Worm (Caenorhabditis elegans) whole organism, L4 larva: ENCODE data around the gene C35A5.3.

Experiments
- F37D6.2 ChIP-seq: sonication (generic microtip); optimal IDR thresholded peaks from 2 replicates; lab custom pipeline; 2016; ENCODE audit warnings: mild to moderate bottlenecking, missing genetic modification characterization, missing compliant biosample characterization
- R02D3.7 ChIP-seq: fragments of 150-350 bp; sonication (generic microtip); optimal IDR thresholded peaks from 3 replicates; lab custom pipeline; 2014; ENCODE audit warnings: missing biosample characterization, missing genetic modification characterization
- Y105C5A.15 ChIP-seq: fragments of 200-800 bp; sonication (Bioruptor generic); IDR thresholded peaks from 2 replicates; pipeline ENCODE4 v1.3.6; 2022; ENCODE audit warnings: missing genetic modification characterization, missing compliant biosample characterization
- ama-1 ChIP-seq: fragments of 150-350 bp; optimal IDR thresholded peaks from 2 replicates; lab custom pipeline; 2014; ENCODE audit warnings: inconsistent platforms, mixed read lengths
- dpl-1 ChIP-seq: fragments of 150-350 bp; optimal IDR thresholded peaks from 2 replicates; lab custom pipeline; 2014; ENCODE audit warnings: missing biosample characterization, missing genetic modification reagents, missing genetic modification characterization
- fkh-10 ChIP-seq: fragments of 150-350 bp; optimal IDR thresholded peaks from 2 replicates; lab custom pipeline; 2014; ENCODE audit warnings: missing biosample characterization, missing genetic modification reagents, missing genetic modification characterization
- lin-15B ChIP-seq: fragments of 150-350 bp; sonication (generic microtip); optimal IDR thresholded peaks from 3 replicates; lab custom pipeline; 2014; ENCODE audit warnings: missing biosample characterization, missing genetic modification characterization
- lsy-2 ChIP-seq, 2 experiments: fragments of 150-350 bp in 1 of 2; sonication (generic microtip) in 1 of 2; optimal IDR thresholded peaks; 2 replicates each; lab custom pipeline; 2014 to 2017; ENCODE audit warnings: missing biosample characterization in 2 of 2, missing genetic modification characterization in 2 of 2
- mdl-1 ChIP-seq, 2 experiments: fragments of 150-350 bp in 1 of 2; sonication (generic microtip) in 1 of 2; optimal IDR thresholded peaks; 2 replicates each; lab custom pipeline; 2014 to 2017; ENCODE audit warnings: missing biosample characterization in 2 of 2, missing genetic modification characterization in 2 of 2
- nhr-28 ChIP-seq: fragments of 150-350 bp; optimal IDR thresholded peaks from 2 replicates; lab custom pipeline; 2014; ENCODE audit warnings: missing biosample characterization, missing genetic modification characterization
- sdz-12 ChIP-seq: fragments of 200-800 bp; sonication (Bioruptor generic); optimal IDR thresholded peaks from 2 replicates; lab custom pipeline; 2018; ENCODE audit warnings: mild to moderate bottlenecking, missing genetic modification characterization, missing compliant biosample characterization
- skn-1 ChIP-seq: fragments of 150-350 bp; optimal IDR thresholded peaks from 2 replicates; lab custom pipeline; 2014; ENCODE audit warnings: missing biosample characterization, missing genetic modification characterization
- unc-39 ChIP-seq: sonication (generic microtip); optimal IDR thresholded peaks from 2 replicates; lab custom pipeline; 2017; ENCODE audit warnings: missing biosample characterization, missing genetic modification characterization
- zfp-3 ChIP-seq: fragments of 200-800 bp; sonication (Bioruptor generic); conservative IDR thresholded peaks from 2 replicates; pipeline ENCODE4 v1.3.6; 2022; ENCODE audit warnings: missing genetic modification reagents, missing genetic modification characterization, missing compliant biosample characterization

ce11 chrV:10464160-10464559 lies 37.0 kb downstream of the C35A5.3 start:
- TF ChIP-seq fkh-10 (GFP tag; lab: Kevin White, UChicago) (no peak), nhr-28 (tag; lab: Kevin White, UChicago) (no peak), unc-39 (tag; lab: Kevin White, UChicago) (no peak), R02D3.7 (tag; lab: Kevin White, UChicago) (no peak), mdl-1 (tag; optimal IDR thresholded peaks at IDR 0.05; lab: Kevin White, UChicago) (no peak), skn-1 (no peak), lsy-2 (tag; optimal IDR thresholded peaks at IDR 0.05; lab: Kevin White, UChicago) (no peak), zfp-3 (GFP tag; lab: Robert Waterston, UW) (no peak), Y105C5A.15 (no peak), sdz-12 (GFP tag; lab: Kevin White, UChicago) (no peak), lin-15B (tag; lab: Kevin White, UChicago) (no peak), F37D6.2 (tag; lab: Kevin White, UChicago) (no peak), ama-1 (lab: Kevin White, UChicago) (no peak), dpl-1 (GFP tag; lab: Kevin White, UChicago) (no peak)
